Worm (Caenorhabditis elegans) whole organism, mixed stage, embryonic: ENCODE data around the gene nuc-1.

Experiments used
- bed-3 ChIP-seq: fragments of 200-800 bp; sonication (Bioruptor generic); optimal IDR thresholded peaks from 3 replicates; lab custom pipeline; 2018; ENCODE audit warnings: mild to moderate bottlenecking, missing genetic modification characterization, moderate library complexity, missing compliant biosample characterization
- blmp-1 ChIP-seq: fragments of 150-350 bp; optimal IDR thresholded peaks from 2 replicates; lab custom pipeline; 2014; ENCODE audit warnings: missing biosample characterization, missing genetic modification characterization
- ceh-43 ChIP-seq: fragments of 200-800 bp; sonication (Bioruptor generic); optimal IDR thresholded peaks from 2 replicates; lab custom pipeline; 2018; ENCODE audit warnings: mild to moderate bottlenecking, missing genetic modification characterization, moderate library complexity, missing compliant biosample characterization
- ceh-83 ChIP-seq: fragments of 200-800 bp; sonication (Bioruptor generic); optimal IDR thresholded peaks from 2 replicates; lab custom pipeline; 2018; ENCODE audit warnings: mild to moderate bottlenecking, missing genetic modification characterization, missing compliant biosample characterization
- drap-1 ChIP-seq: fragments of 200-800 bp; sonication (Bioruptor generic); optimal IDR thresholded peaks from 3 replicates; lab custom pipeline; 2018; ENCODE audit warnings: mild to moderate bottlenecking, missing genetic modification characterization, missing compliant biosample characterization
- elt-1 ChIP-seq: sonication (generic microtip); optimal IDR thresholded peaks from 2 replicates; lab custom pipeline; 2017; ENCODE audit warnings: missing genetic modification characterization, mild to moderate bottlenecking, missing compliant biosample characterization, antibody characterized with exemption, moderate library complexity, borderline replicate concordance; ENCODE audit not compliant: insufficient read depth
- elt-3 ChIP-seq: fragments of 150-350 bp; optimal IDR thresholded peaks from 2 replicates; lab custom pipeline; 2014; ENCODE audit warnings: missing biosample characterization, missing genetic modification characterization
- flh-1 ChIP-seq: fragments of 200-800 bp; sonication (Bioruptor generic); optimal IDR thresholded peaks from 2 replicates; lab custom pipeline; 2018; ENCODE audit warnings: mild to moderate bottlenecking, missing genetic modification characterization, moderate library complexity, missing compliant biosample characterization
- ham-2 ChIP-seq: fragments of 200-800 bp; sonication (Bioruptor generic); optimal IDR thresholded peaks from 2 replicates; lab custom pipeline; 2018; ENCODE audit warnings: mild to moderate bottlenecking, missing genetic modification characterization, missing compliant biosample characterization
- hlh-1 ChIP-seq: fragments of 150-350 bp; optimal IDR thresholded peaks from 2 replicates; lab custom pipeline; 2014; ENCODE audit warnings: missing biosample characterization, missing genetic modification reagents, missing genetic modification characterization
- lin-13 ChIP-seq: fragments of 150-350 bp; optimal IDR thresholded peaks from 2 replicates; lab custom pipeline; 2014; ENCODE audit warnings: missing biosample characterization, missing genetic modification characterization
- lsy-2 ChIP-seq: fragments of 150-350 bp; optimal IDR thresholded peaks from 2 replicates; lab custom pipeline; 2014; ENCODE audit warnings: missing biosample characterization, missing genetic modification characterization
- mep-1 ChIP-seq: fragments of 150-350 bp; optimal IDR thresholded peaks from 2 replicates; lab custom pipeline; 2017; ENCODE audit warnings: missing biosample characterization, missing genetic modification reagents, missing genetic modification characterization, inconsistent platforms
- mls-2 ChIP-seq: sonication (generic microtip); optimal IDR thresholded peaks from 2 replicates; lab custom pipeline; 2016; ENCODE audit warnings: mild to moderate bottlenecking, missing genetic modification characterization, moderate library complexity, missing compliant biosample characterization
- nhr-2 ChIP-seq: fragments of 150-350 bp; optimal IDR thresholded peaks from 2 replicates; lab custom pipeline; 2014; ENCODE audit warnings: missing biosample characterization, missing genetic modification characterization
- nhr-237 ChIP-seq: fragments of 150-350 bp; optimal IDR thresholded peaks from 2 replicates; lab custom pipeline; 2014; ENCODE audit warnings: missing biosample characterization, missing genetic modification characterization
- nhr-28 ChIP-seq: fragments of 150-350 bp; optimal IDR thresholded peaks from 2 replicates; lab custom pipeline; 2014; ENCODE audit warnings: missing biosample characterization, missing genetic modification characterization
- nhr-76 ChIP-seq: sonication (generic microtip); optimal IDR thresholded peaks from 2 replicates; lab custom pipeline; 2017; ENCODE audit warnings: missing biosample characterization, missing genetic modification characterization
- pha-4 ChIP-seq: fragments of 150-350 bp; optimal IDR thresholded peaks from 2 replicates; lab custom pipeline; 2018; ENCODE audit warnings: missing biosample characterization, missing genetic modification reagents, missing genetic modification characterization
- sem-2 ChIP-seq: fragments of 200-800 bp; sonication (Bioruptor generic); optimal IDR thresholded peaks from 2 replicates; lab custom pipeline; 2018; ENCODE audit warnings: mild to moderate bottlenecking, missing genetic modification characterization, missing compliant biosample characterization
- sptf-1 ChIP-seq: sonication (generic microtip); optimal IDR thresholded peaks from 2 replicates; lab custom pipeline; 2017; ENCODE audit warnings: mild to moderate bottlenecking, missing genetic modification characterization, moderate library complexity, missing compliant biosample characterization
- tbx-8 ChIP-seq: fragments of 200-800 bp; sonication (Bioruptor generic); optimal IDR thresholded peaks from 2 replicates; lab custom pipeline; 2018; ENCODE audit warnings: mild to moderate bottlenecking, missing genetic modification characterization, moderate library complexity, missing compliant biosample characterization
- unc-120 ChIP-seq: sonication (generic microtip); optimal IDR thresholded peaks from 2 replicates; lab custom pipeline; 2017; ENCODE audit warnings: missing genetic modification characterization, missing compliant biosample characterization; ENCODE audit not compliant: poor library complexity, severe bottlenecking
- unc-39 ChIP-seq: fragments of 150-350 bp; optimal IDR thresholded peaks from 2 replicates; lab custom pipeline; 2014; ENCODE audit warnings: missing biosample characterization, missing genetic modification characterization
- unc-62 ChIP-seq: fragments of 150-350 bp; optimal IDR thresholded peaks from 2 replicates; lab custom pipeline; 2014; ENCODE audit warnings: missing biosample characterization, missing genetic modification reagents, missing genetic modification characterization
- zip-8 ChIP-seq: fragments of 150-350 bp; optimal IDR thresholded peaks from 2 replicates; lab custom pipeline; 2014; ENCODE audit warnings: missing biosample characterization, missing genetic modification characterization
- ztf-11 ChIP-seq: fragments of 150-350 bp; optimal IDR thresholded peaks from 2 replicates; lab custom pipeline; 2014; ENCODE audit warnings: missing biosample characterization, missing genetic modification characterization

Gene nuc-1

DNA sequence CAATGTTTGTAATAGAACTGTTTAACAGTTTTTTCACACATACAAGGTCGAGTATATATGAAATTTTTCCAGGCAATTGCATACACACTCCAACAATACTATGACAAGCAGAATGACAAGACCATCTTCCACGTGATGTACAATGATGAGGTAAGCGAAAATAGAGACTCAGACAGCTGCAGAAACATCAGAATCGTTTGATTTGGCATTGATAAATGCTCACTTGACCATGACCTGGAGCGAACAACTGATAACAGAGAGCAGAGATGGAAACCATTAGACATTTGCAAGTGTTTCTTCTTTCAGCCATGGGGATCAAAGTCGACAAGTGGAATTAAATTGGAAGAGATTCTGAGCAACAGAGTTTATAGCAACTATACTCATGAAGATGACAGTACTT lies 759 bp downstream of the nuc-1 start:
- TF ChIP-seq zip-8 (tag; lab: Kevin White, UChicago) (no peak), elt-3 (no peak), pha-4 (tag; lab: Kevin White, UChicago) (no peak), unc-39 (tag; lab: Kevin White, UChicago) (no peak), ceh-43 (GFP tag; lab: Kevin White, UChicago) (no peak), nhr-2 (tag; lab: Kevin White, UChicago) (no peak), tbx-8 (GFP tag; lab: Kevin White, UChicago) (no peak), bed-3 (no peak), nhr-28 (no peak), elt-1 (tag; lab: Kevin White, UChicago) (no peak), ztf-11 (tag; lab: Kevin White, UChicago) (no peak), nhr-76 (tag; lab: Kevin White, UChicago) (no peak)

DNA sequence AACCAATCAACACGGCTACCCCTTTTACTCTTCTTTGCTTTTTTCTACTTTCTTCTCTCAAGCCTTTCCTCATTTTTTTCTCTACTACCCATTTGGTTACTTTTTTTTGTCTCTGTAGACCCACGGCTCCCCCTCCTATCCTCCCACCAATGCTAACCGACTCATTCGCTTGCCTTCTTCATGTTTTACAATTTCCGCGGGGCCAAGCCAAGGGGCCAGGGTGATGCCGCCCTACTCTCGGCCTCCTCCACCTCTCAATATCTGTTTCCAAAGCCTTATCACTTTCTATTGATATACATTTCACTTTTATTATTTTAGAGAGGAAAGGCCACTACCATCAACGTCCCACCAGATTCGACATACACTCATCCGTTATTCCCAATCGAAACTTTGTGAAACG lies 3.6 kb downstream of the nuc-1 start, which contains the start of gene F49E2.5:
Gene F49E2.5 (plus strand): TSS at position 301 of the 400 bp plus-strand sequence.
- TF ChIP-seq sem-2 (GFP tag; lab: Kevin White, UChicago): no peak
- TF ChIP-seq unc-39 (tag; lab: Kevin White, UChicago): no peak
- no peak for TF ChIP-seq elt-3
- no peak for TF ChIP-seq mep-1 (tag; lab: Kevin White, UChicago)
- TF ChIP-seq unc-62: no peak
- TF ChIP-seq nhr-2 (tag; lab: Kevin White, UChicago): no peak
- no peak for TF ChIP-seq lsy-2 (tag; lab: Kevin White, UChicago)
- no peak for TF ChIP-seq ztf-11 (tag; lab: Kevin White, UChicago)
- no peak for TF ChIP-seq drap-1

DNA sequence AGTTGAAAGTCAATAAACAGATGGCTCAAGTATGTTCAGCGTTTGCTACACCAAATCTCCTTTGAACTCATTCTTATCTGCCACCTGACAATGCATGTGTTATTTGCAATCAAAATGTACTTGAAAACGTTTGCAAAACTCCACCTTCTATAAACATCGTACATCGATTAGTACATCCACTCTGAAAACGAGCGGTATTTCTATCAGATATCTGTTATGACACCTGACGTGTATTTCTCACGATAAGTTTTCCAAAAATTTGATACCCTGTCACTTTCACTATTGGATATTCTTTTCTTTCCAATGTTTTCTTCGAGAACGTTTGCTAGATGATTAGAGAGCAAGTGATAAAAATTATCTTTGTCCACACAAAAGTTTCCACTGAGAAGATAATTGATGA lies 4.7 kb downstream of the nuc-1 start:
- TF ChIP-seq unc-62 (peak; percentile 25), drap-1 (no peak), hlh-1 (tag; lab: Kevin White, UChicago) (peak; percentile 17)

DNA sequence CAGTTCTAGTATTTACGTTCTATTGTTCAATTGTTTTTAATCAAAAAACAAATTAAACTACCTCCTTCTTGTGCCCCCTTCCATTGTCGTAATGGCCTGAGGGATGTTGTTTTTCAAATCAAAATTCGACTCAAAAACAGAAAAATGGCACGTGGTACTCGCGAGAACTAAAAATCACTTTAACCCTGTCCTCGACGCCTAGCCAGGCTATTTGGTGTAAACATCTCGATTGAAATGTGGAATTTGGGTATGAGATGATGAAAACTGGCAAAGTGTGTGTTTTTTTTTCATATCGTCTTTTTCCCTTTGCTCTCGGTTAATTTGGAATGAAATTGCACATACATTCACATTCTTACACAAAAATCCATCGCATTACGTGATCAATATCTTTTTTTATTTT lies 6.9 kb downstream of the nuc-1 start:
- TF ChIP-seq unc-120 (tag; lab: Kevin White, UChicago) (peak; percentile 4), lsy-2 (tag; lab: Kevin White, UChicago) (no peak)
- TF ChIP-seq, all 35 proteins: peak for 1

DNA sequence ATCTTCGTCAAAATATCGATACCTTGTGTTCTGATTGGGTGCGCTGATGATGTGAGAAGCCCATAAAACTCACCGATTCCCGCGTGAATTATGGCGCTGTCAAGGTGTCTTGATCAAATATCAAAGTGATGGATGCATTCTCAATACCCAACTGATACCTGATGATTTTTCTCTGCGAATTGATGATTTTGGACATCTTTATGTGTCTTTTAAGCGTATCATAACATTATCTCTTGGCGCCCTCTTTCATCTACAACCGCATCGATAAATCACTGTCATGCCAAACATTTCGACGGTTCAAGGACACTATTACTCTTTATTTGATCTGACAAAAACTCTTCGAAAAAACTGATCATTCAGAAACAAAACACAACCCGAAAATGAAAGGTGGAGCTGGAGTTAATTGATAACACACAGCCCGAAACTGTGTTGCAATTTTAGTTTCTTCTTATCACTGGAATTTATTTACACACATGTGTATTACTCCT lies 7.6 kb downstream of the nuc-1 start:
- TF ChIP-seq elt-1 (tag; lab: Kevin White, UChicago) (no peak), unc-62 (peak; percentile 82)
- TF ChIP-seq, all 35 proteins: peak for 1

DNA sequence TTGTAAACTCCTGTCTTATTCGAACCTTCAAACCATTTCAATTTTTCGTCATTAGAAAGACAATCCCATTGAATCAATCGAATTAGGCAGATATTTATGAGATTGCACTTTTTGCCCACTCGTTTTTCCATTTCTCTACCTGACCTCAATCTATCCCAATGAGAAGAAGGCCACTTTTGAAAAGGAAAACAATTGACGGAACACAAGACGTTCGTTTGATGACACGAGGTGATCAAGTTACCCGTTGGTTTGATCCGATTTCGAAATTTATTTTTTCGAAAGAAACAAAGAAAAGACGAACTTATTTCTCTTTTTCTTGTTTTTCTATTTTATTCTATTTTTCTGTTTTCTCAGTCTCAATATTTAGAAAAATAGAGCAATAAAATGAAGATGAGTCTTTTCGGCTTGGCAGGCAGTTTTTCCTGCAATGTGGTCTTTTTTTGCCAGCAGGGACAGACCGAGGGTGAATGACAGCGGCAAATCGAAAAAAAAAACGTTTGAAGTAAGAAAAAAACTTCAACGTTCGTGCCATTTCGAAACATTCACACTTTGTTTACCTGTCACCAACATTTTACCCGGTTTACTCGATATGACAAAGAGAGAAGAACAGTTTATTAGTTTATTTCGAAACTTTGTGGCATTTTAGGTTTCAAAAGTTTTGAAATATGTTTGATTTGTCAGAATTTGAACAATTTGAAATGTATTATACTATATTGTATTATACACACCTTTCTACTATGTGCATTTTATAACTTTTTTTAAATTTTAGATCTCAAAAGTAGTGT lies 8.5 kb downstream of the nuc-1 start:
- TF ChIP-seq nhr-237 (tag; lab: Kevin White, UChicago) (no peak), sem-2 (GFP tag; lab: Kevin White, UChicago) (no peak), elt-1 (tag; lab: Kevin White, UChicago) (no peak), zip-8 (tag; lab: Kevin White, UChicago) (no peak), ceh-83 (GFP tag; lab: Kevin White, UChicago) (no peak), nhr-28 (no peak), unc-39 (tag; lab: Kevin White, UChicago) (no peak), mls-2 (tag; lab: Kevin White, UChicago) (no peak), nhr-2 (tag; lab: Kevin White, UChicago) (no peak), tbx-8 (GFP tag; lab: Kevin White, UChicago) (no peak)

DNA sequence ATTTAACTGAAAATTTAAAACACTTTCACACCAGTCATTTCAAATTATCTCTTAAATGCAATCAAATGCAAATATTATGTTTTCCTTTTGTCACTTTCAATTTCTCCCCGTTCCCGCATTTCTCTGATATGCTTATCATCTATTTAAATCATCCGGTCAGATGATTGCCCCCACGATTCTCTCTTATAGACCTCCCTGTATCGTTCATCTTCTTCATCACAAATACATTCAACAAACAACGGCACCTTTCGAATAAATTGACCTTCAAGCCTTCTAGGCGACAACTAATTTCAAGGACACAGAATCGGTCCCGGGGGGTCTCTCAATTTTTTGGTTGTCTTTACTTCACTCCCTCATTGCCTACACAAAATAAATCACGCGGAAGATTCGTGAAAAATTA lies 9.2 kb downstream of the nuc-1 start:
- TF ChIP-seq elt-3 (no peak), nhr-76 (tag; lab: Kevin White, UChicago) (no peak), lsy-2 (tag; lab: Kevin White, UChicago) (no peak), sem-2 (GFP tag; lab: Kevin White, UChicago) (no peak), flh-1 (no peak), ztf-11 (tag; lab: Kevin White, UChicago) (no peak), lin-13 (tag; lab: Kevin White, UChicago) (no peak), ham-2 (GFP tag; lab: Kevin White, UChicago) (peak; percentile 32), nhr-28 (no peak), elt-1 (tag; lab: Kevin White, UChicago) (peak; percentile 70), nhr-2 (tag; lab: Kevin White, UChicago) (no peak), drap-1 (no peak), bed-3 (no peak), sptf-1 (tag; lab: Kevin White, UChicago) (no peak), blmp-1 (peak; percentile 88)
